Worm (Caenorhabditis elegans): Measurements from ENCODE around the gene C35D10.12.

- no peak for TF ChIP-seq ref-1 (GFP tag; conservative IDR thresholded peaks at IDR 0.05)
- no peak for TF ChIP-seq flt-1 (GFP tag; IDR thresholded peaks at IDR 0.05)
- no peak for TF ChIP-seq ztf-23 (GFP tag; IDR thresholded peaks at IDR 0.05)
- TF ChIP-seq T22C8.4 (GFP tag; IDR thresholded peaks at IDR 0.05), result no peak
These were observed 30.8 kb upstream of the C35D10.12 start, which contains the start of gene F26F4.8 for ce11 chrIII:4905405-4905804.

Measured in whole organism, midembryonic.